Worm (Caenorhabditis elegans): Measurements from ENCODE around the gene M151.3.

The M151.3 gene

ce11 chrII:3617512-3617911 is 9.5 kb upstream of the M151.3 start, which contains the start of gene F40E12.1:
Gene F40E12.1, plus strand, starts transcription at chrII:3617812.
- TF ChIP-seq egl-27 (tag; optimal IDR thresholded peaks at IDR 0.05) (no peak), gmeb-1 (tag; optimal IDR thresholded peaks at IDR 0.05) (no peak), aly-2 (tag; optimal IDR thresholded peaks at IDR 0.05) (no peak), ztf-4 (tag; optimal IDR thresholded peaks at IDR 0.05) (no peak), skn-1 (tag; optimal IDR thresholded peaks at IDR 0.05) (no peak), elt-3 (tag; optimal IDR thresholded peaks at IDR 0.05) (no peak)

- TF ChIP-seq lin-39 (tag; optimal IDR thresholded peaks at IDR 0.05) (no peak), nhr-237 (tag; optimal IDR thresholded peaks at IDR 0.05) (no peak), snpc-4 (tag; optimal IDR thresholded peaks at IDR 0.05) (no peak), crh-2 (tag; optimal IDR thresholded peaks at IDR 0.05) (no peak), sma-9 (GFP tag; optimal IDR thresholded peaks at IDR 0.05) (no peak), sma-9 (tag; optimal IDR thresholded peaks at IDR 0.05) (no peak), nhr-23 (tag; optimal IDR thresholded peaks at IDR 0.05) (no peak), sma-3 (GFP tag; optimal IDR thresholded peaks at IDR 0.05) (no peak), aly-2 (tag; optimal IDR thresholded peaks at IDR 0.05) (no peak), zag-1 (tag; optimal IDR thresholded peaks at IDR 0.05) (no peak), ZK546.5 (tag; optimal IDR thresholded peaks at IDR 0.05) (no peak), nhr-77 (tag; optimal IDR thresholded peaks at IDR 0.05) (no peak), fos-1 (tag; optimal IDR thresholded peaks at IDR 0.05) (no peak), mdl-1 (tag; optimal IDR thresholded peaks at IDR 0.05) (no peak), elt-1 (tag; optimal IDR thresholded peaks at IDR 0.05) (no peak), unc-55 (GFP tag; optimal IDR thresholded peaks at IDR 0.05) (no peak)
Observed at ce11 chrII:3620862-3621261, 6.1 kb upstream of the M151.3 start.

- TF ChIP-seq nhr-12 (tag; optimal IDR thresholded peaks at IDR 0.05) (no peak), ceh-16 (tag; optimal IDR thresholded peaks at IDR 0.05) (no peak), nhr-21 (tag; optimal IDR thresholded peaks at IDR 0.05) (no peak), lin-13 (GFP tag; optimal IDR thresholded peaks at IDR 0.05) (no peak), sma-9 (GFP tag; optimal IDR thresholded peaks at IDR 0.05) (no peak), sma-9 (tag; optimal IDR thresholded peaks at IDR 0.05) (no peak), ceh-82 (tag; optimal IDR thresholded peaks at IDR 0.05) (no peak), nhr-129 (tag; optimal IDR thresholded peaks at IDR 0.05) (no peak), mdl-1 (tag; optimal IDR thresholded peaks at IDR 0.05) (no peak), alr-1 (tag; optimal IDR thresholded peaks at IDR 0.05) (no peak), mbf-1 (tag; optimal IDR thresholded peaks at IDR 0.05) (no peak), unc-55 (GFP tag; optimal IDR thresholded peaks at IDR 0.05) (no peak), ztf-4 (tag; optimal IDR thresholded peaks at IDR 0.05) (no peak), ama-1 (optimal IDR thresholded peaks at IDR 0.05) (no peak), skn-1 (tag; optimal IDR thresholded peaks at IDR 0.05) (no peak), Y55F3AM.14 (GFP tag; optimal IDR thresholded peaks at IDR 0.05) (no peak)
Observed at ce11 chrII:3622014-3622413, 5.0 kb upstream of the M151.3 start, which contains the start of gene M151.7. Gene M151.7, plus strand, starts transcription at chrII:3622314.

ce11 chrII:3630810-3631209 is 3.8 kb downstream of the M151.3 start, which contains the start of gene M151.2:
Gene M151.2, plus strand, starts transcription at chrII:3631110.
- TF ChIP-seq lin-11 (tag; optimal IDR thresholded peaks at IDR 0.05), result no peak
- no peak for TF ChIP-seq R02D3.7 (tag; optimal IDR thresholded peaks at IDR 0.05)
- no peak for TF ChIP-seq zag-1 (tag; optimal IDR thresholded peaks at IDR 0.05)
- TF ChIP-seq nhr-11 (tag; optimal IDR thresholded peaks at IDR 0.05), result no peak
- TF ChIP-seq nhr-21 (tag; optimal IDR thresholded peaks at IDR 0.05), result no peak

ce11 chrII:3634765-3635164 is 7.8 kb downstream of the M151.3 start:
- TF ChIP-seq lin-39 (tag; optimal IDR thresholded peaks at IDR 0.05) (no peak), fos-1 (tag; optimal IDR thresholded peaks at IDR 0.05) (no peak), aly-2 (tag; optimal IDR thresholded peaks at IDR 0.05) (no peak), F13H6.1 (tag; optimal IDR thresholded peaks at IDR 0.05) (no peak), zag-1 (tag; optimal IDR thresholded peaks at IDR 0.05) (no peak), lin-11 (tag; optimal IDR thresholded peaks at IDR 0.05) (no peak), sma-9 (GFP tag; optimal IDR thresholded peaks at IDR 0.05) (no peak), sma-9 (tag; optimal IDR thresholded peaks at IDR 0.05) (no peak), ztf-1 (GFP tag; conservative IDR thresholded peaks at IDR 0.05) (no peak), Y55F3AM.14 (GFP tag; optimal IDR thresholded peaks at IDR 0.05) (no peak), elt-3 (tag; optimal IDR thresholded peaks at IDR 0.05) (no peak), lsy-2 (tag; optimal IDR thresholded peaks at IDR 0.05) (no peak), blmp-1 (tag; optimal IDR thresholded peaks at IDR 0.05; ENCODE audit: insufficient read depth) (no peak), nhr-10 (tag; optimal IDR thresholded peaks at IDR 0.05) (no peak), nhr-25 (tag; optimal IDR thresholded peaks at IDR 0.05) (no peak), ztf-11 (tag; optimal IDR thresholded peaks at IDR 0.05) (no peak), alr-1 (tag; optimal IDR thresholded peaks at IDR 0.05) (no peak), nhr-237 (tag; optimal IDR thresholded peaks at IDR 0.05) (no peak)

Data from whole organism, L2 larva.